Fruit fly (Drosophila melanogaster): Measurements from ENCODE around the gene Arl2.

The Arl2 gene

dm6 chr3R:8349449-8350115, 8.7 kb downstream of the Arl2 start, which contains the start of gene Atg13 (continued):
- TF ChIP-seq CG9797 (GFP tag; optimal IDR thresholded peaks at IDR 0.05) (peak; percentile 28), fu2 (GFP tag; optimal IDR thresholded peaks at IDR 0.05) (no peak), sug (tag; optimal IDR thresholded peaks at IDR 0.05) (peak; percentile 59), HmgZ (tag; optimal IDR thresholded peaks at IDR 0.05) (no peak), cwo (GFP tag; optimal IDR thresholded peaks at IDR 0.05) (no peak), Fer3 (tag; optimal IDR thresholded peaks at IDR 0.05) (no peak), Ada2b (GFP tag; IDR thresholded peaks at IDR 0.05) (no peak), CG4424 (GFP tag; optimal IDR thresholded peaks at IDR 0.05) (peak; percentile 23), CG10366 (GFP tag; IDR thresholded peaks at IDR 0.05) (no peak), CG3726 (GFP tag; IDR thresholded peaks at IDR 0.05) (no peak), slou (GFP tag; optimal IDR thresholded peaks at IDR 0.05) (no peak), CG34422 (GFP tag; IDR thresholded peaks at IDR 0.05) (peak; percentile 6; the same call in 1 of the 3 replicates), CG14014 (GFP tag; IDR thresholded peaks at IDR 0.05) (no peak), dpn (GFP tag; optimal IDR thresholded peaks at IDR 0.05) (peak in 1 of 2 experiments; percentile 16), Meics (GFP tag; optimal IDR thresholded peaks at IDR 0.05) (no peak), CG2875 (GFP tag; optimal IDR thresholded peaks at IDR 0.05) (no peak), usp (GFP tag; optimal IDR thresholded peaks at IDR 0.05) (no peak), pros (GFP tag; optimal IDR thresholded peaks at IDR 0.05) (no peak), CG2889 (GFP tag; IDR thresholded peaks at IDR 0.05) (no peak), danr (GFP tag; IDR thresholded peaks at IDR 0.05) (no peak), CG31365 (tag; optimal IDR thresholded peaks at IDR 0.05) (no peak), ftz-f1 (GFP tag; optimal IDR thresholded peaks at IDR 0.05) (no peak), cas (GFP tag; IDR thresholded peaks at IDR 0.05) (no peak), CG8388 (GFP tag; optimal IDR thresholded peaks at IDR 0.05) (no peak), NFAT (GFP tag; IDR thresholded peaks at IDR 0.05) (peak; percentile 51; the same call in 1 of the 2 replicates), CG6791 (GFP tag; IDR thresholded peaks at IDR 0.05; ENCODE audit: partially characterized antibody) (peak; percentile 91), ab (GFP tag; optimal IDR thresholded peaks at IDR 0.05) (no peak), Elba2 (GFP tag; optimal IDR thresholded peaks at IDR 0.05) (no peak), CG17829 (tag; optimal IDR thresholded peaks at IDR 0.05) (peak; percentile 24), CG12219 (GFP tag; optimal IDR thresholded peaks at IDR 0.05) (no peak), Atf3 (GFP tag; optimal IDR thresholded peaks at IDR 0.05) (peak; percentile 35), eve (GFP tag; optimal IDR thresholded peaks at IDR 0.05) (no peak), CG34224 (GFP tag; IDR thresholded peaks at IDR 0.05; ENCODE audit: partially characterized antibody) (peak; percentile 68), onecut (GFP tag; IDR thresholded peaks at IDR 0.05) (no peak), maf-S (GFP tag; optimal IDR thresholded peaks at IDR 0.05) (no peak), bsh (GFP tag; optimal IDR thresholded peaks at IDR 0.05) (peak in 1 of 2 experiments; percentile 88), CG2199 (GFP tag; IDR thresholded peaks at IDR 0.05) (no peak), Atf6 (GFP tag; IDR thresholded peaks at IDR 0.05) (no peak), Bgb (GFP tag; IDR thresholded peaks at IDR 0.05; ENCODE audit: partially characterized antibody) (peak; percentile 81), Poxn (GFP tag; IDR thresholded peaks at IDR 0.05) (no peak), CG5180 (GFP tag; optimal IDR thresholded peaks at IDR 0.05) (no peak), sens (GFP tag) (peak; percentile 61), sisA (GFP tag; IDR thresholded peaks at IDR 0.05) (no peak), gt (GFP tag; IDR thresholded peaks at IDR 0.05) (no peak), Spps (tag; optimal IDR thresholded peaks at IDR 0.05) (no peak), sqz (GFP tag; optimal IDR thresholded peaks at IDR 0.05) (peak; percentile 49), MESR4 (GFP tag; optimal IDR thresholded peaks at IDR 0.05) (peak; percentile 80), hb (GFP tag; IDR thresholded peaks at IDR 0.05; ENCODE audit: partially characterized antibody) (peak; percentile 56), CG4707 (GFP tag; optimal IDR thresholded peaks at IDR 0.05) (no peak), CG3065 (GFP tag; optimal IDR thresholded peaks at IDR 0.05) (peak; percentile 0), gem (tag; optimal IDR thresholded peaks at IDR 0.05) (no peak)

Measured in whole organism, embryonic.